Worm (Caenorhabditis elegans): ENCODE measurements around the gene F21A3.11.

The F21A3.11 gene

ce11 chrV:15566511-15567178, 33.6 kb upstream of the F21A3.11 start:
- no peak for TF ChIP-seq ref-1 (GFP tag; conservative IDR thresholded peaks at IDR 0.05)

ce11 chrV:15563985-15564384, 31.0 kb upstream of the F21A3.11 start:
- TF ChIP-seq ztf-23 (GFP tag; IDR thresholded peaks at IDR 0.05): no peak
- no peak for TF ChIP-seq tab-1 (GFP tag; IDR thresholded peaks at IDR 0.05)
- TF ChIP-seq ztf-29 (GFP tag; IDR thresholded peaks at IDR 0.05): no peak

ce11 chrV:15563477-15563876, 30.5 kb upstream of the F21A3.11 start:
- no peak for TF ChIP-seq ref-1 (GFP tag; conservative IDR thresholded peaks at IDR 0.05)
- no peak for TF ChIP-seq ztf-23 (GFP tag; IDR thresholded peaks at IDR 0.05)
- TF ChIP-seq ztf-29 (GFP tag; IDR thresholded peaks at IDR 0.05): no peak
- TF ChIP-seq cog-1 (tag; optimal IDR thresholded peaks at IDR 0.05): no peak
- TF ChIP-seq med-1 (GFP tag; optimal IDR thresholded peaks at IDR 0.05; ENCODE audit: insufficient read depth): no peak
- no peak for TF ChIP-seq klf-2 (GFP tag; conservative IDR thresholded peaks at IDR 0.05)
- TF ChIP-seq T22C8.4 (GFP tag; IDR thresholded peaks at IDR 0.05): no peak

ce11 chrV:15562541-15562940, 29.5 kb upstream of the F21A3.11 start:
- no peak for TF ChIP-seq klf-2 (GFP tag; conservative IDR thresholded peaks at IDR 0.05)
- no peak for TF ChIP-seq cog-1 (tag; optimal IDR thresholded peaks at IDR 0.05)
- no peak for TF ChIP-seq ztf-29 (GFP tag; IDR thresholded peaks at IDR 0.05)
- TF ChIP-seq ref-1 (GFP tag; conservative IDR thresholded peaks at IDR 0.05): no peak
- TF ChIP-seq T22C8.4 (GFP tag; IDR thresholded peaks at IDR 0.05): no peak
- no peak for TF ChIP-seq ztf-23 (GFP tag; IDR thresholded peaks at IDR 0.05)
- no peak for TF ChIP-seq med-1 (GFP tag; optimal IDR thresholded peaks at IDR 0.05; ENCODE audit: insufficient read depth)
- TF ChIP-seq tab-1 (GFP tag; IDR thresholded peaks at IDR 0.05): no peak
- no peak for TF ChIP-seq flt-1 (GFP tag; IDR thresholded peaks at IDR 0.05)

- no peak for TF ChIP-seq cog-1 (tag; optimal IDR thresholded peaks at IDR 0.05)
- no peak for TF ChIP-seq klf-2 (GFP tag; conservative IDR thresholded peaks at IDR 0.05)
- no peak for TF ChIP-seq med-1 (GFP tag; optimal IDR thresholded peaks at IDR 0.05; ENCODE audit: insufficient read depth)
- no peak for TF ChIP-seq ref-1 (GFP tag; conservative IDR thresholded peaks at IDR 0.05)
- no peak for TF ChIP-seq ztf-29 (GFP tag; IDR thresholded peaks at IDR 0.05)
- no peak for TF ChIP-seq T22C8.4 (GFP tag; IDR thresholded peaks at IDR 0.05)
- TF ChIP-seq tab-1 (GFP tag; IDR thresholded peaks at IDR 0.05): no peak
- no peak for TF ChIP-seq ztf-23 (GFP tag; IDR thresholded peaks at IDR 0.05)
- TF ChIP-seq flt-1 (GFP tag; IDR thresholded peaks at IDR 0.05): no peak
Measured at ce11 chrV:15559729-15560128, 26.7 kb upstream of the F21A3.11 start.

ce11 chrV:15559047-15559446, 26.0 kb upstream of the F21A3.11 start, which contains the start of gene acr-18:
Gene acr-18, minus strand, starts transcription at chrV:15559147.
- TF ChIP-seq T22C8.4 (GFP tag; IDR thresholded peaks at IDR 0.05) (no peak), klf-2 (GFP tag; conservative IDR thresholded peaks at IDR 0.05) (no peak), flt-1 (GFP tag; IDR thresholded peaks at IDR 0.05) (no peak), ref-1 (GFP tag; conservative IDR thresholded peaks at IDR 0.05) (no peak), cog-1 (tag; optimal IDR thresholded peaks at IDR 0.05) (no peak), tab-1 (GFP tag; IDR thresholded peaks at IDR 0.05) (no peak), ztf-23 (GFP tag; IDR thresholded peaks at IDR 0.05) (no peak), ztf-29 (GFP tag; IDR thresholded peaks at IDR 0.05) (no peak)

- TF ChIP-seq klf-2 (GFP tag; conservative IDR thresholded peaks at IDR 0.05) (peak; percentile 50; the same call in 1 of the 2 replicates), med-1 (GFP tag; optimal IDR thresholded peaks at IDR 0.05; ENCODE audit: insufficient read depth) (no peak), cog-1 (tag; optimal IDR thresholded peaks at IDR 0.05) (no peak), ztf-23 (GFP tag; IDR thresholded peaks at IDR 0.05) (peak; percentile 73), flt-1 (GFP tag; IDR thresholded peaks at IDR 0.05) (peak; percentile 86), ztf-29 (GFP tag; IDR thresholded peaks at IDR 0.05) (peak; percentile 55; the same call in 1 of the 2 replicates), tab-1 (GFP tag; IDR thresholded peaks at IDR 0.05) (peak; percentile 81), T22C8.4 (GFP tag; IDR thresholded peaks at IDR 0.05) (no peak), ref-1 (GFP tag; conservative IDR thresholded peaks at IDR 0.05) (no peak)
Measured at ce11 chrV:15553869-15554268, 20.9 kb upstream of the F21A3.11 start.

- TF ChIP-seq klf-2 (GFP tag; conservative IDR thresholded peaks at IDR 0.05) (peak; percentile 91), tab-1 (GFP tag; IDR thresholded peaks at IDR 0.05) (peak; percentile 93), T22C8.4 (GFP tag; IDR thresholded peaks at IDR 0.05) (peak; percentile 89), ref-1 (GFP tag; conservative IDR thresholded peaks at IDR 0.05) (peak; percentile 75), med-1 (GFP tag; optimal IDR thresholded peaks at IDR 0.05; ENCODE audit: insufficient read depth) (peak; percentile 53), cog-1 (tag; optimal IDR thresholded peaks at IDR 0.05) (peak; percentile 20), ztf-29 (GFP tag; IDR thresholded peaks at IDR 0.05) (peak; percentile 81), ztf-23 (GFP tag; IDR thresholded peaks at IDR 0.05) (peak; percentile 94), flt-1 (GFP tag; IDR thresholded peaks at IDR 0.05) (peak; percentile 95)
Measured at ce11 chrV:15551642-15552041, 18.6 kb upstream of the F21A3.11 start.

- TF ChIP-seq med-1 (GFP tag; optimal IDR thresholded peaks at IDR 0.05; ENCODE audit: insufficient read depth) (no peak), flt-1 (GFP tag; IDR thresholded peaks at IDR 0.05) (no peak; the same call in 1 of the 2 replicates), ztf-29 (GFP tag; IDR thresholded peaks at IDR 0.05) (no peak), cog-1 (tag; optimal IDR thresholded peaks at IDR 0.05) (no peak), ref-1 (GFP tag; conservative IDR thresholded peaks at IDR 0.05) (no peak), ztf-23 (GFP tag; IDR thresholded peaks at IDR 0.05) (0 out of 2 replicates have a peak, but pooled peaks have one; percentile 25), klf-2 (GFP tag; conservative IDR thresholded peaks at IDR 0.05) (no peak), tab-1 (GFP tag; IDR thresholded peaks at IDR 0.05) (no peak)
Measured at ce11 chrV:15550408-15550807, 17.4 kb upstream of the F21A3.11 start.

ce11 chrV:15547727-15548126, 14.7 kb upstream of the F21A3.11 start:
- TF ChIP-seq ref-1 (GFP tag; conservative IDR thresholded peaks at IDR 0.05) (0 out of 2 replicates have a peak, but pooled peaks have one; percentile 24), klf-2 (GFP tag; conservative IDR thresholded peaks at IDR 0.05) (0 out of 2 replicates have a peak, but pooled peaks have one; percentile 43), ztf-29 (GFP tag; IDR thresholded peaks at IDR 0.05) (no peak), flt-1 (GFP tag; IDR thresholded peaks at IDR 0.05) (peak; percentile 68; the same call in 1 of the 2 replicates), tab-1 (GFP tag; IDR thresholded peaks at IDR 0.05) (no peak), T22C8.4 (GFP tag; IDR thresholded peaks at IDR 0.05) (no peak)

Measured in whole organism, midembryonic.